Fruit fly (Drosophila melanogaster) whole organism, embryonic: ENCODE measurements around the gene twe.

Source experiments
- Abd-B ChIP-seq: fragments of 200-800 bp; sonication (Bioruptor generic); optimal IDR thresholded peaks from 2 replicates; lab custom pipeline; 2018; ENCODE audit warnings: missing biosample characterization, mild to moderate bottlenecking, missing genetic modification characterization, moderate library complexity
- Aef1 ChIP-seq: fragments of 200-800 bp; sonication (Bioruptor generic); IDR thresholded peaks from 3 replicates; pipeline ENCODE4 v1.3.6; 2022; ENCODE audit warnings: missing biosample characterization, missing genetic modification characterization
- Asciz ChIP-seq: fragments of 200-800 bp; sonication (Bioruptor generic); optimal IDR thresholded peaks from 2 replicates; lab custom pipeline; 2017; ENCODE audit warnings: missing biosample characterization, mild to moderate bottlenecking, missing genetic modification characterization, missing genetic modification reagents
- Atf6 ChIP-seq: fragments of 200-800 bp; sonication (Bioruptor generic); IDR thresholded peaks from 2 replicates; pipeline ENCODE4 v1.3.6; 2022; ENCODE audit warnings: missing biosample characterization, missing genetic modification characterization
- CG10209 ChIP-seq: fragments of 200-800 bp; sonication (Bioruptor generic); optimal IDR thresholded peaks from 3 replicates; lab custom pipeline; 2017; ENCODE audit warnings: missing biosample characterization, mild to moderate bottlenecking, missing genetic modification characterization, missing genetic modification reagents
- CG1024 ChIP-seq: fragments of 200-800 bp; sonication (Bioruptor generic); IDR thresholded peaks from 2 replicates; pipeline ENCODE4 v1.3.6; 2022; ENCODE audit warnings: missing biosample characterization, missing genetic modification characterization
- CG11504 ChIP-seq: fragments of 200-800 bp; sonication (Bioruptor generic); optimal IDR thresholded peaks from 3 replicates; lab custom pipeline; 2019; ENCODE audit warnings: missing biosample characterization, mild to moderate bottlenecking, missing genetic modification characterization, moderate library complexity
- CG11695 ChIP-seq: fragments of 200-800 bp; sonication (Bioruptor generic); IDR thresholded peaks from 3 replicates; pipeline ENCODE4 v1.3.6; 2022; ENCODE audit warnings: missing biosample characterization, missing genetic modification characterization
- CG12219 ChIP-seq: fragments of 200-800 bp; sonication (Bioruptor generic); optimal IDR thresholded peaks from 3 replicates; lab custom pipeline; 2018; ENCODE audit warnings: missing biosample characterization, mild to moderate bottlenecking, missing genetic modification characterization
- CG14050 ChIP-seq: fragments of 200-800 bp; sonication (Bioruptor generic); IDR thresholded peaks from 3 replicates; pipeline ENCODE4 v1.3.6; 2022; ENCODE audit warnings: missing biosample characterization, missing genetic modification characterization
- CG15011 ChIP-seq: fragments of 200-800 bp; sonication (Bioruptor generic); optimal IDR thresholded peaks from 3 replicates; lab custom pipeline; 2018; ENCODE audit warnings: missing biosample characterization, mild to moderate bottlenecking, missing genetic modification characterization
- CG1602 ChIP-seq: fragments of 200-800 bp; sonication (Bioruptor generic); optimal IDR thresholded peaks from 3 replicates; lab custom pipeline; 2016; ENCODE audit warnings: missing biosample characterization, missing genetic modification characterization
- CG17328 ChIP-seq: fragments of 200-800 bp; sonication (Bioruptor generic); IDR thresholded peaks from 2 replicates; pipeline ENCODE4 v1.3.6; 2022; ENCODE audit warnings: missing biosample characterization, missing genetic modification characterization
- CG17829 ChIP-seq: fragments of 200-800 bp; optimal IDR thresholded peaks from 2 replicates; lab custom pipeline; 2019; ENCODE audit warnings: missing biosample characterization, mild to moderate bottlenecking, missing genetic modification characterization, moderate library complexity
- CG1792 ChIP-seq: fragments of 200-800 bp; sonication (Bioruptor generic); optimal IDR thresholded peaks from 2 replicates; lab custom pipeline; 2016; ENCODE audit warnings: missing biosample characterization, missing genetic modification characterization
- CG18764 ChIP-seq: fragments of 200-800 bp; sonication (Bioruptor generic); optimal IDR thresholded peaks from 3 replicates; lab custom pipeline; 2016; ENCODE audit warnings: missing biosample characterization, missing genetic modification characterization
- CG31441 ChIP-seq: fragments of 200-800 bp; sonication (Bioruptor generic); IDR thresholded peaks from 2 replicates; pipeline ENCODE4 v1.3.6; 2022; ENCODE audit warnings: missing biosample characterization, missing genetic modification characterization
- CG3995 ChIP-seq: fragments of 200-800 bp; sonication (Bioruptor generic); optimal IDR thresholded peaks from 3 replicates; lab custom pipeline; 2016; ENCODE audit warnings: missing biosample characterization, missing genetic modification characterization
- CG4328 ChIP-seq: fragments of 200-800 bp; sonication (Bioruptor generic); optimal IDR thresholded peaks from 3 replicates; lab custom pipeline; 2017; ENCODE audit warnings: missing biosample characterization, missing genetic modification reagents, missing genetic modification characterization
- CG7963 ChIP-seq: fragments of 200-800 bp; sonication (Bioruptor generic); IDR thresholded peaks from 3 replicates; pipeline ENCODE4 v1.3.6; 2022; ENCODE audit warnings: missing biosample characterization, missing genetic modification characterization; ENCODE audit not compliant: partially characterized antibody
- CG9609 ChIP-seq: fragments of 200-800 bp; sonication (Bioruptor generic); optimal IDR thresholded peaks from 3 replicates; lab custom pipeline; 2016; ENCODE audit warnings: missing biosample characterization, missing genetic modification characterization
- Dad ChIP-seq: fragments of 200-800 bp; sonication (Bioruptor generic); optimal IDR thresholded peaks from 3 replicates; lab custom pipeline; 2016; ENCODE audit warnings: missing biosample characterization, missing genetic modification characterization
- Dip2 ChIP-seq: fragments of 200-800 bp; sonication (Bioruptor generic); IDR thresholded peaks from 2 replicates; pipeline ENCODE4 v1.3.6; 2022; ENCODE audit warnings: missing biosample characterization, missing genetic modification characterization
- Elba2 ChIP-seq: fragments of 200-800 bp; sonication (Bioruptor generic); optimal IDR thresholded peaks from 3 replicates; lab custom pipeline; 2016; ENCODE audit warnings: missing biosample characterization, missing genetic modification characterization
- Gsc ChIP-seq: fragments of 200-800 bp; sonication (Bioruptor generic); IDR thresholded peaks from 2 replicates; pipeline ENCODE4 v1.3.6; 2022; ENCODE audit warnings: missing biosample characterization, missing genetic modification characterization
- Hr3 ChIP-seq: fragments of 200-800 bp; sonication (Bioruptor generic); optimal IDR thresholded peaks from 3 replicates; lab custom pipeline; 2016; ENCODE audit warnings: missing biosample characterization, missing genetic modification characterization
- Hr51 ChIP-seq, 2 experiments: fragments of 200-800 bp; sonication (Bioruptor generic); optimal IDR thresholded peaks; 2 replicates in 1 of 2; 3 replicates in 1 of 2; lab custom pipeline; 2016 to 2018; ENCODE audit warnings: missing biosample characterization in 2 of 2, missing genetic modification characterization in 2 of 2, mild to moderate bottlenecking in 1 of 2, moderate library complexity in 1 of 2
- MTF-1 ChIP-seq: fragments of 200-800 bp; sonication (Bioruptor generic); optimal IDR thresholded peaks from 2 replicates; lab custom pipeline; 2018; ENCODE audit warnings: missing biosample characterization, mild to moderate bottlenecking, missing genetic modification characterization, borderline replicate concordance
- Max ChIP-seq: fragments of 200-800 bp; sonication (Bioruptor generic); optimal IDR thresholded peaks from 2 replicates; lab custom pipeline; 2016; ENCODE audit warnings: missing biosample characterization, mild to moderate bottlenecking, missing genetic modification characterization
- NfI ChIP-seq: fragments of 200-800 bp; sonication (Bioruptor generic); optimal IDR thresholded peaks from 3 replicates; lab custom pipeline; 2018; ENCODE audit warnings: missing biosample characterization, mild to moderate bottlenecking, missing genetic modification characterization, moderate library complexity
- Pdp1 ChIP-seq, 2 experiments: fragments of 200-800 bp; sonication (Bioruptor generic); optimal IDR thresholded peaks; 3 replicates each; lab custom pipeline; 2016; ENCODE audit warnings: missing biosample characterization in 2 of 2, missing genetic modification characterization in 2 of 2, mild to moderate bottlenecking in 1 of 2, moderate library complexity in 1 of 2
- Rfx ChIP-seq: fragments of 200-800 bp; sonication (Bioruptor generic); IDR thresholded peaks from 2 replicates; pipeline ENCODE4 v1.3.6; 2022; ENCODE audit warnings: missing biosample characterization, missing genetic modification characterization
- Scr ChIP-seq: fragments of 200-800 bp; sonication (Bioruptor generic); IDR thresholded peaks from 2 replicates; pipeline ENCODE4 v1.3.6; 2022; ENCODE audit warnings: missing biosample characterization, missing genetic modification characterization; ENCODE audit not compliant: partially characterized antibody
- Tbp ChIP-seq: fragments of >200 bp; optimal IDR thresholded peaks from 2 replicates; lab custom pipeline; 2018; ENCODE audit warnings: missing biosample characterization, missing genetic modification characterization
- Usf ChIP-seq: fragments of 200-800 bp; sonication (Bioruptor generic); optimal IDR thresholded peaks from 2 replicates; lab custom pipeline; 2017; ENCODE audit warnings: missing genotype, missing biosample characterization, missing genetic modification characterization
- abd-A ChIP-seq: fragments of 200-800 bp; sonication (Bioruptor generic); optimal IDR thresholded peaks from 3 replicates; lab custom pipeline; 2019; ENCODE audit warnings: missing biosample characterization, mild to moderate bottlenecking, missing genetic modification characterization, moderate library complexity
- amos ChIP-seq: fragments of 200-800 bp; sonication (Bioruptor generic); IDR thresholded peaks from 2 replicates; pipeline ENCODE4 v1.3.6; 2022; ENCODE audit warnings: missing biosample characterization, missing genetic modification characterization; ENCODE audit not compliant: partially characterized antibody
- chn ChIP-seq: fragments of 200-800 bp; sonication (Bioruptor generic); optimal IDR thresholded peaks from 2 replicates; lab custom pipeline; 2016; ENCODE audit warnings: missing biosample characterization, missing genetic modification characterization
- cwo ChIP-seq: fragments of 200-800 bp; sonication (Bioruptor generic); optimal IDR thresholded peaks from 3 replicates; lab custom pipeline; 2017; ENCODE audit warnings: missing biosample characterization, missing genetic modification characterization, mild to moderate bottlenecking, moderate library complexity, missing genetic modification reagents
- dan ChIP-seq: fragments of 200-800 bp; sonication (Bioruptor generic); IDR thresholded peaks from 2 replicates; pipeline ENCODE4 v1.3.6; 2022; ENCODE audit warnings: missing biosample characterization, missing genetic modification characterization
- en ChIP-seq: fragments of 200-800 bp; sonication (Bioruptor generic); optimal IDR thresholded peaks from 2 replicates; lab custom pipeline; 2016; ENCODE audit warnings: missing biosample characterization, missing genetic modification characterization
- ftz-f1 ChIP-seq: fragments of 200-800 bp; sonication (Bioruptor generic); optimal IDR thresholded peaks from 2 replicates; lab custom pipeline; 2016; ENCODE audit warnings: missing biosample characterization, missing genetic modification characterization
- hb ChIP-seq: fragments of 200-800 bp; sonication (Bioruptor generic); IDR thresholded peaks from 3 replicates; pipeline ENCODE4 v1.3.6; 2022; ENCODE audit warnings: missing biosample characterization, missing genetic modification characterization; ENCODE audit not compliant: partially characterized antibody
- her ChIP-seq: fragments of 200-800 bp; sonication (Bioruptor generic); optimal IDR thresholded peaks from 2 replicates; lab custom pipeline; 2016; ENCODE audit warnings: missing biosample characterization, missing genetic modification characterization
- luna ChIP-seq: fragments of 200-800 bp; sonication (Bioruptor generic); optimal IDR thresholded peaks from 2 replicates; lab custom pipeline; 2016; ENCODE audit warnings: missing biosample characterization, missing genetic modification characterization
- nerfin-2 ChIP-seq: fragments of 200-800 bp; sonication (Bioruptor generic); IDR thresholded peaks from 2 replicates; pipeline ENCODE4 v1.3.6; 2022; ENCODE audit warnings: missing biosample characterization, missing genetic modification characterization; ENCODE audit not compliant: partially characterized antibody
- row ChIP-seq: fragments of 200-800 bp; sonication (Bioruptor generic); IDR thresholded peaks from 3 replicates; pipeline ENCODE4 v1.3.6; 2022; ENCODE audit warnings: missing biosample characterization, missing genetic modification characterization
- ssp ChIP-seq: fragments of 200-800 bp; sonication (Bioruptor generic); IDR thresholded peaks from 2 replicates; pipeline ENCODE4 v1.3.6; 2022; ENCODE audit warnings: missing biosample characterization, missing genetic modification characterization
- usp ChIP-seq: fragments of >200 bp; optimal IDR thresholded peaks from 2 replicates; lab custom pipeline; 2017; ENCODE audit warnings: missing biosample characterization, missing genetic modification characterization
- wor ChIP-seq: fragments of 200-800 bp; sonication (Bioruptor generic); IDR thresholded peaks from 2 replicates; pipeline ENCODE4 v1.3.6; 2022; ENCODE audit warnings: missing biosample characterization, missing genetic modification characterization

The twe gene

dm6 chr2L:16285692-16286359 lies 24.1 kb upstream of the twe start (continued):
- no peak for TF ChIP-seq Gsc (GFP tag; lab: Robert Waterston, UW)
- peak; percentile 46 for TF ChIP-seq Elba2 (GFP tag; lab: Kevin White, UChicago)
- TF ChIP-seq Hr3 (GFP tag; lab: Kevin White, UChicago): peak; percentile 78
- peak; percentile 77 for TF ChIP-seq CG15011 (GFP tag; lab: Kevin White, UChicago)
- no peak for TF ChIP-seq CG17328 (GFP tag; lab: Robert Waterston, UW)
- TF ChIP-seq Pdp1 (GFP tag; optimal IDR thresholded peaks at IDR 0.05; lab: Kevin White, UChicago): peak; percentile 86 to 97
- peak; percentile 74 for TF ChIP-seq CG1792
- TF ChIP-seq ssp (GFP tag; lab: Robert Waterston, UW): no peak
- TF ChIP-seq Abd-B: peak; percentile 88
- no peak for TF ChIP-seq Atf6 (GFP tag; lab: Robert Waterston, UW)
- TF ChIP-seq Dad (GFP tag; lab: Kevin White, UChicago): peak; percentile 71
- TF ChIP-seq Hr51 (GFP tag; optimal IDR thresholded peaks at IDR 0.05; lab: Kevin White, UChicago): peak; percentile 71 to 88
- TF ChIP-seq CG17829 (tag; lab: Kevin White, UChicago): peak; percentile 89
- TF ChIP-seq CG11695: no peak
- TF ChIP-seq CG4328 (GFP tag; lab: Kevin White, UChicago): no peak
- TF ChIP-seq hb: no peak
- TF ChIP-seq CG10209 (GFP tag; lab: Kevin White, UChicago): peak; percentile 82
- TF ChIP-seq ftz-f1 (GFP tag; lab: Kevin White, UChicago): no peak
- peak; percentile 56 for TF ChIP-seq cwo (GFP tag; lab: Kevin White, UChicago)
- TF ChIP-seq nerfin-2 (GFP tag; lab: Robert Waterston, UW): no peak
- TF ChIP-seq CG7963 (GFP tag; lab: Robert Waterston, UW): no peak
- TF ChIP-seq en (GFP tag; lab: Kevin White, UChicago): peak; percentile 67
- TF ChIP-seq usp (GFP tag; lab: Kevin White, UChicago): no peak
- peak; percentile 89 for TF ChIP-seq CG12219 (GFP tag; lab: Kevin White, UChicago)
- TF ChIP-seq NfI (GFP tag; lab: Kevin White, UChicago): peak; percentile 88
- TF ChIP-seq luna (GFP tag; lab: Kevin White, UChicago): peak; percentile 79
- no peak for TF ChIP-seq row
- no peak for TF ChIP-seq Aef1 (GFP tag; lab: Robert Waterston, UW)
- no peak for TF ChIP-seq CG14050 (GFP tag; lab: Robert Waterston, UW)
- peak; percentile 67 for TF ChIP-seq MTF-1 (GFP tag; lab: Kevin White, UChicago)
- peak; percentile 85 for TF ChIP-seq Max
- peak; percentile 23 for TF ChIP-seq CG3995 (GFP tag; lab: Kevin White, UChicago)
- TF ChIP-seq Tbp (GFP tag; lab: Kevin White, UChicago): no peak
- TF ChIP-seq Rfx (GFP tag; lab: Robert Waterston, UW): no peak
- TF ChIP-seq CG18764 (GFP tag; lab: Kevin White, UChicago): peak; percentile 83
- no peak for TF ChIP-seq wor (GFP tag; lab: Robert Waterston, UW)
- peak; percentile 88 for TF ChIP-seq CG11504
- no peak for TF ChIP-seq dan (GFP tag; lab: Robert Waterston, UW)
- TF ChIP-seq Usf (GFP tag; lab: Kevin White, UChicago): peak; percentile 74
- TF ChIP-seq CG1602: peak; percentile 86
- TF ChIP-seq amos (GFP tag; lab: Robert Waterston, UW): no peak
- peak; percentile 87 for TF ChIP-seq Asciz (GFP tag; lab: Kevin White, UChicago)
- TF ChIP-seq CG31441: no peak
- no peak for TF ChIP-seq Scr (GFP tag; lab: Robert Waterston, UW)
- TF ChIP-seq her (GFP tag; lab: Kevin White, UChicago): peak; percentile 87
- peak; percentile 89 for TF ChIP-seq chn (GFP tag; lab: Kevin White, UChicago)
- no peak for TF ChIP-seq CG1024 (GFP tag; lab: Robert Waterston, UW)
- peak; percentile 91 for TF ChIP-seq CG9609 (GFP tag; lab: Kevin White, UChicago)
- TF ChIP-seq Dip2 (GFP tag; lab: Robert Waterston, UW): no peak
- TF ChIP-seq abd-A: no peak
